Comparison of ENCODE assay signal across 5 worm cellular contexts in genomic region chrII:12239449-12239848, ce11.
TF ChIP-seq lines count a peak whose summit lies in the region.

No protein-coding gene starts in this region.

TF ChIP-seq in whole organism, L1 larva, 84 proteins besides CTCF, POLR2A, EP300 and RAD21:
- TF ChIP-seq nhr-85 (tag; lab: Kevin White, UChicago) (peak; percentile 87), nhr-71 (tag; optimal IDR thresholded peaks at IDR 0.05; lab: Kevin White, UChicago) (peak; percentile 33), elt-3 (tag; optimal IDR thresholded peaks at IDR 0.05; lab: Kevin White, UChicago) (peak in 4 of 6 experiments; percentile 43 to 56 (median 54)), snu-23 (GFP tag; optimal IDR thresholded peaks at IDR 0.05; lab: Kevin White, UChicago) (peak; percentile 18), nhr-20 (tag; optimal IDR thresholded peaks at IDR 0.05; lab: Kevin White, UChicago) (peak; percentile 14), grh-1 (GFP tag; IDR thresholded peaks at IDR 0.05; lab: Robert Waterston, UW) (peak; percentile 29; the same call in 1 of the 2 replicates), blmp-1 (tag; optimal IDR thresholded peaks at IDR 0.05; lab: Kevin White, UChicago) (peak; percentile 96), nhr-12 (tag; optimal IDR thresholded peaks at IDR 0.05; lab: Kevin White, UChicago) (no peak), nhr-84 (tag; optimal IDR thresholded peaks at IDR 0.05; lab: Kevin White, UChicago) (peak; percentile 41), unc-62 (GFP tag; optimal IDR thresholded peaks at IDR 0.05; lab: Kevin White, UChicago) (no peak), nhr-47 (tag; optimal IDR thresholded peaks at IDR 0.05; lab: Kevin White, UChicago) (no peak)
TF ChIP-seq in whole organism, L1 larva: peak in this region for 8.

TF ChIP-seq in whole organism, L2 larva, 48 proteins besides CTCF, POLR2A, EP300 and RAD21 (continues in another document):
- TF ChIP-seq unc-39 (tag; optimal IDR thresholded peaks at IDR 0.05; lab: Kevin White, UChicago) (no peak), lin-39 (tag; optimal IDR thresholded peaks at IDR 0.05; lab: Kevin White, UChicago) (no peak), nhr-23 (tag; optimal IDR thresholded peaks at IDR 0.05; lab: Kevin White, UChicago) (no peak), Y55F3AM.14 (GFP tag; optimal IDR thresholded peaks at IDR 0.05; lab: Kevin White, UChicago) (no peak), nhr-77 (tag; optimal IDR thresholded peaks at IDR 0.05; lab: Kevin White, UChicago) (no peak), nhr-25 (tag; optimal IDR thresholded peaks at IDR 0.05; lab: Kevin White, UChicago) (peak; percentile 84), unc-62 (GFP tag; optimal IDR thresholded peaks at IDR 0.05; lab: Kevin White, UChicago) (no peak), blmp-1 (tag; optimal IDR thresholded peaks at IDR 0.05; lab: Kevin White, UChicago; ENCODE audit: insufficient read depth) (peak; percentile 96), unc-55 (GFP tag; optimal IDR thresholded peaks at IDR 0.05; lab: Kevin White, UChicago) (no peak), dmd-4 (tag; optimal IDR thresholded peaks at IDR 0.05; lab: Kevin White, UChicago) (no peak), nhr-10 (tag; optimal IDR thresholded peaks at IDR 0.05; lab: Kevin White, UChicago) (no peak), ztf-1 (GFP tag; conservative IDR thresholded peaks at IDR 0.05; lab: Robert Waterston, UW) (no peak), mbf-1 (tag; optimal IDR thresholded peaks at IDR 0.05; lab: Kevin White, UChicago) (no peak), ZK546.5 (tag; optimal IDR thresholded peaks at IDR 0.05; lab: Kevin White, UChicago) (no peak), elt-1 (tag; optimal IDR thresholded peaks at IDR 0.05; lab: Kevin White, UChicago) (peak; percentile 50), sem-4 (tag; optimal IDR thresholded peaks at IDR 0.05; lab: Kevin White, UChicago) (peak; percentile 51), crh-2 (tag; optimal IDR thresholded peaks at IDR 0.05; lab: Kevin White, UChicago) (no peak), R02D3.7 (tag; optimal IDR thresholded peaks at IDR 0.05; lab: Kevin White, UChicago) (no peak), C34F6.9 (tag; optimal IDR thresholded peaks at IDR 0.05; lab: Kevin White, UChicago) (no peak), nhr-21 (tag; optimal IDR thresholded peaks at IDR 0.05; lab: Kevin White, UChicago) (peak; percentile 37), ama-1 (optimal IDR thresholded peaks at IDR 0.05; lab: Kevin White, UChicago) (no peak)

TF ChIP-seq in whole organism, L3 larva, 47 proteins besides CTCF, POLR2A, EP300 and RAD21:
- TF ChIP-seq elt-3 (tag; optimal IDR thresholded peaks at IDR 0.05; lab: Kevin White, UChicago) (peak in 2 of 3 experiments; percentile 24 to 34), ceh-28 (tag; optimal IDR thresholded peaks at IDR 0.05; lab: Kevin White, UChicago) (peak; percentile 0), ztf-4 (tag; optimal IDR thresholded peaks at IDR 0.05; lab: Kevin White, UChicago) (no peak), unc-39 (tag; optimal IDR thresholded peaks at IDR 0.05; lab: Kevin White, UChicago) (no peak), mdl-1 (tag; optimal IDR thresholded peaks at IDR 0.05; lab: Kevin White, UChicago) (no peak), ceh-82 (tag; optimal IDR thresholded peaks at IDR 0.05; lab: Kevin White, UChicago) (no peak), nhr-23 (tag; optimal IDR thresholded peaks at IDR 0.05; lab: Kevin White, UChicago) (peak; percentile 90), aly-2 (tag; optimal IDR thresholded peaks at IDR 0.05; lab: Kevin White, UChicago) (no peak), nhr-25 (tag; optimal IDR thresholded peaks at IDR 0.05; lab: Kevin White, UChicago) (peak; percentile 96), nfya-1 (tag; optimal IDR thresholded peaks at IDR 0.05; lab: Kevin White, UChicago; ENCODE audit: insufficient read depth) (no peak), mml-1 (tag; optimal IDR thresholded peaks at IDR 0.05; lab: Kevin White, UChicago) (no peak), sea-2 (GFP tag; optimal IDR thresholded peaks at IDR 0.05; lab: Kevin White, UChicago) (no peak), skn-1 (tag; optimal IDR thresholded peaks at IDR 0.05; lab: Kevin White, UChicago) (no peak), elt-1 (tag; optimal IDR thresholded peaks at IDR 0.05; lab: Kevin White, UChicago) (peak; percentile 98), zag-1 (tag; optimal IDR thresholded peaks at IDR 0.05; lab: Kevin White, UChicago) (no peak), nhr-12 (tag; optimal IDR thresholded peaks at IDR 0.05; lab: Kevin White, UChicago) (no peak), hmg-11 (tag; optimal IDR thresholded peaks at IDR 0.05; lab: Kevin White, UChicago) (no peak), lsy-12 (tag; optimal IDR thresholded peaks at IDR 0.05; lab: Kevin White, UChicago) (no peak), lin-39 (tag; optimal IDR thresholded peaks at IDR 0.05; lab: Kevin White, UChicago) (no peak)

TF ChIP-seq in whole organism, L4 larva, 104 proteins besides CTCF, POLR2A, EP300 and RAD21:
- TF ChIP-seq aly-2 (tag; optimal IDR thresholded peaks at IDR 0.05; lab: Kevin White, UChicago), result no peak
- TF ChIP-seq zfp-2 (tag; optimal IDR thresholded peaks at IDR 0.05; lab: Kevin White, UChicago), result no peak
- TF ChIP-seq nhr-28 (tag; optimal IDR thresholded peaks at IDR 0.05; lab: Kevin White, UChicago), result peak; percentile 53
- no peak for TF ChIP-seq D1046.2 (GFP tag; IDR thresholded peaks at IDR 0.05; lab: Robert Waterston, UW)
- TF ChIP-seq Y5F2A.4 (GFP tag; optimal IDR thresholded peaks at IDR 0.05; lab: Kevin White, UChicago), result no peak
- TF ChIP-seq lsy-2 (tag; optimal IDR thresholded peaks at IDR 0.05; lab: Kevin White, UChicago), result peak in 1 of 2 experiments; percentile 32
- no peak for TF ChIP-seq nhr-42 (GFP tag; IDR thresholded peaks at IDR 0.05; lab: Robert Waterston, UW)
- TF ChIP-seq nhr-25 (tag; optimal IDR thresholded peaks at IDR 0.05; lab: Kevin White, UChicago; ENCODE audit: borderline replicate concordance, insufficient read depth), result peak; percentile 18
- TF ChIP-seq zfp-3 (GFP tag; conservative IDR thresholded peaks at IDR 0.05; lab: Robert Waterston, UW), result no peak
- no peak for TF ChIP-seq nhr-76 (tag; optimal IDR thresholded peaks at IDR 0.05; lab: Kevin White, UChicago)

TF ChIP-seq in whole organism, mixed stage, embryonic, 35 proteins besides CTCF, POLR2A, EP300 and RAD21:
- TF ChIP-seq lsy-2 (tag; optimal IDR thresholded peaks at IDR 0.05; lab: Kevin White, UChicago), result no peak
- TF ChIP-seq tbx-8 (GFP tag; optimal IDR thresholded peaks at IDR 0.05; lab: Kevin White, UChicago), result no peak
- TF ChIP-seq ham-2 (GFP tag; optimal IDR thresholded peaks at IDR 0.05; lab: Kevin White, UChicago), result peak; percentile 8
- peak; percentile 93 for TF ChIP-seq elt-1 (tag; optimal IDR thresholded peaks at IDR 0.05; lab: Kevin White, UChicago; ENCODE audit: borderline replicate concordance, insufficient read depth)
- TF ChIP-seq ztf-11 (tag; optimal IDR thresholded peaks at IDR 0.05; lab: Kevin White, UChicago), result no peak
- no peak for TF ChIP-seq nhr-12 (tag; optimal IDR thresholded peaks at IDR 0.05; lab: Kevin White, UChicago)

Comparison
In these comparisons a context has a peak if more than half of its experiments do, and no peak if none do; other contexts are left out.
1. Of the 29 proteins assayed by ChIP-seq in both whole organism, L4 larva and whole organism, L1 larva: peak only in whole organism, L4 larva: nhr-28; only in whole organism, L1 larva: none; in both: none; in neither: 27; mixed calls (peak in some experiments, not most) for 1.